Fruit fly (Drosophila melanogaster) whole organism, embryonic: ENCODE measurements around the gene CG32645.

Experiments used
- Blimp-1 ChIP-seq: fragments of 200-800 bp; sonication (Bioruptor generic); optimal IDR thresholded peaks from 3 replicates; lab custom pipeline; 2018; ENCODE audit warnings: missing biosample characterization, missing genetic modification characterization, mild to moderate bottlenecking, moderate library complexity, missing genetic modification reagents
- C15 ChIP-seq: fragments of 200-800 bp; sonication (Bioruptor generic); IDR thresholded peaks from 3 replicates; pipeline ENCODE4 v1.3.6; 2022; ENCODE audit warnings: missing biosample characterization, missing genetic modification characterization
- CG10979 ChIP-seq: fragments of 200-800 bp; sonication (Bioruptor generic); optimal IDR thresholded peaks from 2 replicates; lab custom pipeline; 2018; ENCODE audit warnings: missing biosample characterization, mild to moderate bottlenecking, missing genetic modification characterization, moderate library complexity
- CG11085 ChIP-seq: fragments of 200-800 bp; sonication (Bioruptor generic); IDR thresholded peaks from 2 replicates; pipeline ENCODE4 v1.3.6; 2022; ENCODE audit warnings: missing biosample characterization, missing genetic modification characterization
- CG11456 ChIP-seq: fragments of 200-800 bp; sonication (Bioruptor generic); IDR thresholded peaks from 3 replicates; pipeline ENCODE4 v1.3.6; 2022; ENCODE audit warnings: missing biosample characterization, missing genetic modification characterization
- CG11504 ChIP-seq: fragments of 200-800 bp; sonication (Bioruptor generic); optimal IDR thresholded peaks from 3 replicates; lab custom pipeline; 2019; ENCODE audit warnings: missing biosample characterization, mild to moderate bottlenecking, missing genetic modification characterization, moderate library complexity
- CG12659 ChIP-seq: fragments of 200-800 bp; sonication (Bioruptor generic); optimal IDR thresholded peaks from 3 replicates; lab custom pipeline; 2017; ENCODE audit warnings: mild to moderate bottlenecking, missing biosample characterization, missing genetic modification reagents, missing genetic modification characterization
- CG12744 ChIP-seq: fragments of 200-800 bp; sonication (Bioruptor generic); optimal IDR thresholded peaks from 2 replicates; lab custom pipeline; 2016; ENCODE audit warnings: missing biosample characterization, missing genetic modification characterization
- CG15479 ChIP-seq: fragments of 200-800 bp; sonication (Bioruptor generic); optimal IDR thresholded peaks from 3 replicates; lab custom pipeline; 2019; ENCODE audit warnings: missing biosample characterization, mild to moderate bottlenecking, missing genetic modification characterization, moderate library complexity
- CG15601 ChIP-seq: fragments of 200-800 bp; sonication (Bioruptor generic); optimal IDR thresholded peaks from 3 replicates; lab custom pipeline; 2019; ENCODE audit warnings: missing biosample characterization, mild to moderate bottlenecking, missing genetic modification characterization, moderate library complexity
- CG16813 ChIP-seq: fragments of 200-800 bp; sonication (Bioruptor generic); IDR thresholded peaks from 3 replicates; pipeline ENCODE4 v1.3.6; 2022; ENCODE audit warnings: missing biosample characterization, missing genetic modification characterization; ENCODE audit not compliant: partially characterized antibody
- CG16863 ChIP-seq: fragments of 200-800 bp; sonication (Bioruptor generic); optimal IDR thresholded peaks from 3 replicates; lab custom pipeline; 2016; ENCODE audit warnings: missing biosample characterization, missing genetic modification characterization
- CG17829 ChIP-seq: fragments of 200-800 bp; optimal IDR thresholded peaks from 2 replicates; lab custom pipeline; 2019; ENCODE audit warnings: missing biosample characterization, mild to moderate bottlenecking, missing genetic modification characterization, moderate library complexity
- CG18011 ChIP-seq: fragments of 200-800 bp; sonication (Bioruptor generic); optimal IDR thresholded peaks from 2 replicates; lab custom pipeline; 2017; ENCODE audit warnings: missing biosample characterization, missing genetic modification characterization, mild to moderate bottlenecking, moderate library complexity, missing genotype
- CG18599 ChIP-seq: fragments of 200-800 bp; sonication (Bioruptor generic); optimal IDR thresholded peaks from 3 replicates; lab custom pipeline; 2017; ENCODE audit warnings: missing biosample characterization, missing genetic modification characterization, mild to moderate bottlenecking, moderate library complexity, missing genetic modification reagents
- CG18619 ChIP-seq: fragments of 200-800 bp; sonication (Bioruptor generic); optimal IDR thresholded peaks from 3 replicates; lab custom pipeline; 2017; ENCODE audit warnings: missing biosample characterization, mild to moderate bottlenecking, missing genetic modification characterization
- CG2120 ChIP-seq: fragments of 200-800 bp; sonication (Bioruptor generic); optimal IDR thresholded peaks from 3 replicates; lab custom pipeline; 2016; ENCODE audit warnings: missing biosample characterization, missing genetic modification characterization
- CG30431 ChIP-seq: fragments of 200-800 bp; sonication (Bioruptor generic); optimal IDR thresholded peaks from 2 replicates; lab custom pipeline; 2017; ENCODE audit warnings: missing biosample characterization, missing genetic modification characterization
- CG33213 ChIP-seq: fragments of 200-800 bp; sonication (Bioruptor generic); optimal IDR thresholded peaks from 3 replicates; lab custom pipeline; 2016; ENCODE audit warnings: missing biosample characterization, missing genetic modification characterization
- CG4328 ChIP-seq: fragments of 200-800 bp; sonication (Bioruptor generic); optimal IDR thresholded peaks from 3 replicates; lab custom pipeline; 2017; ENCODE audit warnings: missing biosample characterization, missing genetic modification reagents, missing genetic modification characterization
- CG5180 ChIP-seq: fragments of 200-800 bp; sonication (Bioruptor generic); optimal IDR thresholded peaks from 3 replicates; lab custom pipeline; 2017; ENCODE audit warnings: missing biosample characterization, missing genetic modification characterization, mild to moderate bottlenecking, moderate library complexity, missing genetic modification reagents
- CG5245 ChIP-seq: fragments of 200-800 bp; sonication (Bioruptor generic); optimal IDR thresholded peaks from 3 replicates; lab custom pipeline; 2016; ENCODE audit warnings: missing biosample characterization, missing genetic modification characterization
- CG8478 ChIP-seq: fragments of >200 bp; optimal IDR thresholded peaks from 2 replicates; lab custom pipeline; 2018
- CG9817 ChIP-seq: fragments of 200-800 bp; sonication (Bioruptor generic); optimal IDR thresholded peaks from 2 replicates; lab custom pipeline; 2018; ENCODE audit warnings: missing biosample characterization, mild to moderate bottlenecking, missing genetic modification characterization, moderate library complexity
- Doc2 ChIP-seq: fragments of 200-800 bp; sonication (Bioruptor generic); IDR thresholded peaks from 2 replicates; pipeline ENCODE4 v1.3.6; 2022; ENCODE audit warnings: missing biosample characterization, missing genetic modification characterization
- ERR ChIP-seq: fragments of 200-800 bp; sonication (Bioruptor generic); optimal IDR thresholded peaks from 2 replicates; lab custom pipeline; 2016; ENCODE audit warnings: missing biosample characterization, missing genetic modification characterization
- Fer1 ChIP-seq: fragments of 200-800 bp; sonication (Bioruptor generic); optimal IDR thresholded peaks from 2 replicates; lab custom pipeline; 2017; ENCODE audit warnings: missing biosample characterization, mild to moderate bottlenecking, missing genetic modification characterization
- MESR4 ChIP-seq: fragments of 200-800 bp; sonication (Bioruptor generic); optimal IDR thresholded peaks from 2 replicates; lab custom pipeline; 2018; ENCODE audit warnings: missing biosample characterization, mild to moderate bottlenecking, missing genetic modification characterization, moderate library complexity
- Med ChIP-seq: fragments of 200-800 bp; sonication (Bioruptor generic); peaks from one replicate; lab custom pipeline; 2016; ENCODE audit warnings: missing biosample characterization, missing genetic modification characterization, mild to moderate bottlenecking, inconsistent platforms, moderate library complexity
- NC2β ChIP-seq: fragments of 200-800 bp; sonication (Bioruptor generic); optimal IDR thresholded peaks from 2 replicates; lab custom pipeline; 2016; ENCODE audit warnings: missing biosample characterization, missing genetic modification characterization
- Ravus ChIP-seq: fragments of 200-800 bp; sonication (Bioruptor generic); IDR thresholded peaks from 2 replicates; pipeline ENCODE4 v1.3.6; 2022; ENCODE audit warnings: missing biosample characterization, missing genetic modification characterization
- Rx ChIP-seq: fragments of 200-800 bp; sonication (Bioruptor generic); IDR thresholded peaks from 2 replicates; pipeline ENCODE4 v1.3.6; 2022; ENCODE audit warnings: missing biosample characterization, missing genetic modification characterization
- Sry-β ChIP-seq: fragments of 200-800 bp; sonication (Bioruptor generic); optimal IDR thresholded peaks from 2 replicates; lab custom pipeline; 2018; ENCODE audit warnings: missing biosample characterization, mild to moderate bottlenecking, missing genetic modification characterization, moderate library complexity
- Sry-δ ChIP-seq: fragments of 200-800 bp; sonication (Bioruptor generic); optimal IDR thresholded peaks from 2 replicates; lab custom pipeline; 2016; ENCODE audit warnings: missing biosample characterization, missing genetic modification characterization
- Xbp1 ChIP-seq: fragments of 200-800 bp; sonication (Bioruptor generic); optimal IDR thresholded peaks from 3 replicates; lab custom pipeline; 2016; ENCODE audit warnings: missing biosample characterization, mild to moderate bottlenecking, missing genetic modification characterization
- bbx ChIP-seq: fragments of 200-800 bp; sonication (Bioruptor generic); IDR thresholded peaks from 2 replicates; pipeline ENCODE4 v1.3.6; 2022; ENCODE audit warnings: missing biosample characterization, missing genetic modification characterization; ENCODE audit not compliant: partially characterized antibody
- cas ChIP-seq: fragments of 200-800 bp; sonication (Bioruptor generic); IDR thresholded peaks from 2 replicates; pipeline ENCODE4 v1.3.6; 2022; ENCODE audit warnings: missing biosample characterization, missing genetic modification characterization
- cwo ChIP-seq: fragments of 200-800 bp; sonication (Bioruptor generic); optimal IDR thresholded peaks from 3 replicates; lab custom pipeline; 2017; ENCODE audit warnings: missing biosample characterization, missing genetic modification characterization, mild to moderate bottlenecking, moderate library complexity, missing genetic modification reagents
- gce ChIP-seq: fragments of 200-800 bp; sonication (Bioruptor generic); IDR thresholded peaks from 3 replicates; pipeline ENCODE4 v1.3.6; 2022; ENCODE audit warnings: missing biosample characterization, missing genetic modification characterization
- gsb-n ChIP-seq: fragments of 200-800 bp; sonication (Bioruptor generic); optimal IDR thresholded peaks from 3 replicates; lab custom pipeline; 2018; ENCODE audit warnings: missing biosample characterization, mild to moderate bottlenecking, missing genetic modification characterization
- ind ChIP-seq: fragments of 200-800 bp; sonication (Bioruptor generic); optimal IDR thresholded peaks from 3 replicates; lab custom pipeline; 2016; ENCODE audit warnings: missing biosample characterization, missing genetic modification characterization
- jigr1 ChIP-seq: fragments of 200-800 bp; sonication (Bioruptor generic); IDR thresholded peaks from 3 replicates; pipeline ENCODE4 v1.3.6; 2022; ENCODE audit warnings: missing biosample characterization, missing genetic modification characterization
- jumu ChIP-seq: fragments of 200-800 bp; sonication (Bioruptor generic); optimal IDR thresholded peaks from 3 replicates; lab custom pipeline; 2016; ENCODE audit warnings: missing biosample characterization, missing genetic modification characterization
- mirr ChIP-seq: fragments of 200-800 bp; sonication (Bioruptor generic); optimal IDR thresholded peaks from 3 replicates; lab custom pipeline; 2018; ENCODE audit warnings: missing biosample characterization, mild to moderate bottlenecking, missing genetic modification characterization
- oc ChIP-seq: fragments of 200-800 bp; sonication (Bioruptor generic); optimal IDR thresholded peaks from 2 replicates; lab custom pipeline; 2018; ENCODE audit warnings: missing biosample characterization, mild to moderate bottlenecking, missing genetic modification characterization, moderate library complexity
- org-1 ChIP-seq: fragments of 200-800 bp; sonication (Bioruptor generic); optimal IDR thresholded peaks from 2 replicates; lab custom pipeline; 2017; ENCODE audit warnings: missing biosample characterization, missing genetic modification characterization
- seq ChIP-seq: fragments of 200-800 bp; sonication (Bioruptor generic); IDR thresholded peaks from 2 replicates; pipeline ENCODE4 v1.3.6; 2022; ENCODE audit warnings: missing biosample characterization, missing genetic modification characterization
- shn ChIP-seq: fragments of 200-800 bp; sonication (Bioruptor generic); optimal IDR thresholded peaks from 3 replicates; lab custom pipeline; 2016; ENCODE audit warnings: missing biosample characterization, missing genetic modification characterization
- tll ChIP-seq, 2 experiments: fragments of 200-800 bp in 1 of 2; fragments of >200 bp in 1 of 2; sonication (Bioruptor generic) in 1 of 2; optimal IDR thresholded peaks; 2 replicates each; lab custom pipeline; 2017 to 2019; ENCODE audit warnings: missing biosample characterization in 2 of 2, missing genetic modification characterization in 2 of 2, mild to moderate bottlenecking in 1 of 2, moderate library complexity in 1 of 2

Gene CG32645

dm6 chrX:13131063-13131773 lies 7.8 kb upstream of the CG32645 start (continued):
- peak; percentile 98 for TF ChIP-seq NC2β (GFP tag; lab: Kevin White, UChicago)
- TF ChIP-seq CG11085 (GFP tag; lab: Robert Waterston, UW) = peak; percentile 99
- TF ChIP-seq CG11504 (tag; lab: Kevin White, UChicago) = peak; percentile 97
- peak; percentile 99 for TF ChIP-seq CG12659 (GFP tag; lab: Kevin White, UChicago)
- TF ChIP-seq CG5180 (GFP tag; lab: Kevin White, UChicago) = peak; percentile 93
- peak; percentile 99 for TF ChIP-seq CG30431
- TF ChIP-seq Blimp-1 (GFP tag; lab: Kevin White, UChicago) = peak; percentile 96
- TF ChIP-seq CG10979 = peak; percentile 97
- TF ChIP-seq CG16813 = peak; percentile 25; the same call in 1 of the 3 replicates
- TF ChIP-seq Med (GFP tag; lab: Kevin White, UChicago) = peak; percentile 100
- peak; percentile 99 for TF ChIP-seq jumu
- TF ChIP-seq Xbp1 = peak; percentile 99
- TF ChIP-seq org-1 (GFP tag; lab: Kevin White, UChicago) = peak; percentile 99
- peak; percentile 95 for TF ChIP-seq gsb-n
- TF ChIP-seq CG17829 (tag; lab: Kevin White, UChicago) = peak; percentile 98
- peak; percentile 98 for TF ChIP-seq cwo
- TF ChIP-seq CG16863 (GFP tag; lab: Kevin White, UChicago) = peak; percentile 99
- peak; percentile 99 for TF ChIP-seq shn (GFP tag; lab: Kevin White, UChicago)
- peak; percentile 100 for TF ChIP-seq CG2120 (GFP tag; lab: Kevin White, UChicago)
- peak; percentile 99 for TF ChIP-seq gce (GFP tag; lab: Robert Waterston, UW)
- TF ChIP-seq jigr1 (GFP tag; lab: Robert Waterston, UW) = peak; percentile 98
- TF ChIP-seq C15 (GFP tag; lab: Robert Waterston, UW) = peak; percentile 98
- no peak for TF ChIP-seq CG15479 (GFP tag; lab: Kevin White, UChicago)
- TF ChIP-seq CG33213 (GFP tag; lab: Kevin White, UChicago) = peak; percentile 99
- TF ChIP-seq CG9817 (tag; lab: Kevin White, UChicago) = peak; percentile 99
- TF ChIP-seq ERR (GFP tag; lab: Kevin White, UChicago) = peak; percentile 98
- peak; percentile 96 for TF ChIP-seq CG4328 (GFP tag; lab: Kevin White, UChicago)
- TF ChIP-seq CG18599 (GFP tag; lab: Kevin White, UChicago) = peak; percentile 100
- TF ChIP-seq oc (tag; lab: Kevin White, UChicago) = peak; percentile 98
- TF ChIP-seq tll (GFP tag; optimal IDR thresholded peaks at IDR 0.05; lab: Kevin White, UChicago) = peak in 1 of 2 experiments; percentile 38
- peak; percentile 100 for TF ChIP-seq CG11456 (GFP tag; lab: Robert Waterston, UW)
- TF ChIP-seq CG8478 (lab: Kevin White, UChicago) = peak; percentile 90
- TF ChIP-seq CG18011 (GFP tag; lab: Kevin White, UChicago) = peak; percentile 93
- peak; percentile 97 for TF ChIP-seq Ravus (GFP tag; lab: Robert Waterston, UW)
- TF ChIP-seq CG12744 = peak; percentile 99
- peak; percentile 100 for TF ChIP-seq ind (GFP tag; lab: Kevin White, UChicago)
- TF ChIP-seq cas (GFP tag; lab: Robert Waterston, UW) = peak; percentile 98
- peak; percentile 47; the same call in 1 of the 2 replicates for TF ChIP-seq bbx (GFP tag; lab: Robert Waterston, UW)
- TF ChIP-seq Sry-β (GFP tag; lab: Kevin White, UChicago) = peak; percentile 58
- TF ChIP-seq CG15601 = peak; percentile 94
- peak; percentile 99 for TF ChIP-seq seq (GFP tag; lab: Robert Waterston, UW)
- TF ChIP-seq Rx (GFP tag; lab: Robert Waterston, UW) = peak; percentile 99
- peak; percentile 99 for TF ChIP-seq Fer1
- TF ChIP-seq Doc2 = peak; percentile 96
- TF ChIP-seq MESR4 = peak; percentile 84
- peak; percentile 98 for TF ChIP-seq mirr
- peak; percentile 99 for TF ChIP-seq CG18619 (GFP tag; lab: Kevin White, UChicago)
- peak; percentile 78 for TF ChIP-seq Sry-δ (GFP tag; lab: Kevin White, UChicago)
- TF ChIP-seq CG5245 (GFP tag; lab: Kevin White, UChicago) = peak; percentile 99
